Fruit fly (Drosophila melanogaster) whole organism, larva: Measurements from ENCODE around the gene Nf-YB.

Experiments used
- noc ChIP-seq: fragments of 200-800 bp; sonication (Bioruptor generic); optimal IDR thresholded peaks from 3 replicates; lab custom pipeline; 2019; ENCODE audit warnings: missing biosample characterization, mild to moderate bottlenecking, missing genetic modification characterization, moderate library complexity

The Nf-YB gene

DNA sequence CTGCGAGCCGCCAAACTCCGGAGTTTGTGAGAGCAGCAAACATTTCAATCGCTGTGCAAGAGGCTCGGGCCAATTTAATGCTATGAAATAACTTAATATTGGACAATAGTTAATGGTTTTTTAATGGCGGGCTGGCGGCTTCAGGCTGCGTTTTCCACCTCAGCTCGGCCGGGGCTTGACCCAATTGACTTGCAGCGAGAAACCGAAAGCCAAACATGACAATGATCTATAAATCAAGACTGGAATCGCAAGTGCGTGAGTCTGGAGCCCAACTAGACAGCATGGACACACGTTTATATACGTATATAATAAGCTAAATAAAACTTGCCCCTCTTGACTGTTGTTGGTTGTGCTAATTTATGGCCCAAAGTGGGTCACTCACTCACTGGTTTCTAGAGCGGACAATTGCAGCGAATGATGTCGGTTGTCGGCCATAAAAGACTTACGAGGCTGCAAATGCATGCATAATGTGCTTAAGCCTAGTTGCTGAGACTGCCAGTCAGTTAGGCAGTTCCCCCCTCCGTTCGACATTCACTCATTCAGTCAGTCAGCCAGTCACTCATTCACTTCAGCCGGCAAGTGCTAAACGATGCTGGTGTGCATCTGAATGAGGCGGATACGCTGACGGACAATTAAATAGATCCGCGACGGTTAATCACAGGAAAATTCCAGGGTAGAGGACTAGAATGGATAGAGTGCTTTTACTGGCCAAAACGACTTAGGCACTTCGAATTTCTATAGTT lies 49.2 kb downstream of the Nf-YB start:
- TF ChIP-seq noc = no peak
